Worm (Caenorhabditis elegans) whole organism, L4 larva: ENCODE results near the gene gid-8.

Source experiments
- F26F4.8 ChIP-seq: fragments of 200-800 bp; sonication (Bioruptor generic); conservative IDR thresholded peaks from 2 replicates; pipeline ENCODE4 v1.3.6; 2022; ENCODE audit warnings: missing genetic modification characterization, missing compliant biosample characterization
- T26A8.4 ChIP-seq: fragments of 200-800 bp; sonication (Bioruptor generic); IDR thresholded peaks from 2 replicates; pipeline ENCODE4 v1.3.6; 2022; ENCODE audit warnings: missing genetic modification characterization, missing compliant biosample characterization
- Y5F2A.4 ChIP-seq: fragments of 200-800 bp; sonication (Bioruptor generic); optimal IDR thresholded peaks from 2 replicates; lab custom pipeline; 2018; ENCODE audit warnings: mild to moderate bottlenecking, missing genetic modification characterization, missing compliant biosample characterization
- Y75B8A.6 ChIP-seq: fragments of 200-800 bp; sonication (Bioruptor generic); IDR thresholded peaks from 2 replicates; pipeline ENCODE4 v1.3.6; 2022; ENCODE audit warnings: missing genetic modification reagents, missing genetic modification characterization, missing compliant biosample characterization
- aha-1 ChIP-seq: fragments of 150-350 bp; peaks from one replicate; lab custom pipeline; 2014; ENCODE audit warnings: missing biosample characterization, missing genetic modification characterization
- ama-1 ChIP-seq: fragments of 150-350 bp; optimal IDR thresholded peaks from 2 replicates; lab custom pipeline; 2014; ENCODE audit warnings: inconsistent platforms, mixed read lengths
- arid-1 ChIP-seq: fragments of 200-800 bp; sonication (Bioruptor generic); conservative IDR thresholded peaks from 2 replicates; pipeline ENCODE4 v1.3.6; 2022; ENCODE audit warnings: missing genetic modification reagents, missing genetic modification characterization, missing compliant biosample characterization
- attf-4 ChIP-seq: sonication (generic microtip); optimal IDR thresholded peaks from 3 replicates; lab custom pipeline; 2017; ENCODE audit warnings: missing biosample characterization, missing genetic modification characterization
- ceh-28 ChIP-seq: fragments of 150-350 bp; optimal IDR thresholded peaks from 2 replicates; lab custom pipeline; 2014; ENCODE audit warnings: missing biosample characterization, missing genetic modification reagents, missing genetic modification characterization
- ceh-32 ChIP-seq: sonication (generic microtip); optimal IDR thresholded peaks from 2 replicates; lab custom pipeline; 2016; ENCODE audit warnings: mild to moderate bottlenecking, missing genetic modification characterization, missing compliant biosample characterization; ENCODE audit not compliant: poor library complexity
- ceh-62 ChIP-seq: sonication (generic microtip); optimal IDR thresholded peaks from 2 replicates; lab custom pipeline; 2017; ENCODE audit warnings: missing biosample characterization, missing genetic modification characterization
- cey-2 ChIP-seq: sonication (generic microtip); optimal IDR thresholded peaks from 3 replicates; lab custom pipeline; 2017; ENCODE audit warnings: missing genetic modification characterization, mild to moderate bottlenecking, missing compliant biosample characterization, antibody characterized with exemption, borderline replicate concordance; ENCODE audit not compliant: insufficient read depth
- ctbp-1 ChIP-seq: fragments of 200-800 bp; sonication (Bioruptor generic); IDR thresholded peaks from 2 replicates; pipeline ENCODE4 v1.3.6; 2022; ENCODE audit warnings: missing genetic modification reagents, missing genetic modification characterization, missing compliant biosample characterization
- dmd-6 ChIP-seq: fragments of 200-800 bp; sonication (Bioruptor generic); IDR thresholded peaks from 2 replicates; pipeline ENCODE4 v1.3.6; 2022; ENCODE audit warnings: missing genetic modification reagents, missing genetic modification characterization, missing compliant biosample characterization
- dmd-9 ChIP-seq: fragments of 200-800 bp; sonication (Bioruptor generic); IDR thresholded peaks from 2 replicates; pipeline ENCODE4 v1.3.6; 2022; ENCODE audit warnings: missing genetic modification reagents, missing genetic modification characterization, missing compliant biosample characterization
- egl-43 ChIP-seq: fragments of 200-800 bp; sonication (Bioruptor generic); IDR thresholded peaks from 2 replicates; pipeline ENCODE4 v1.3.6; 2022; ENCODE audit warnings: missing genetic modification reagents, missing genetic modification characterization, missing compliant biosample characterization
- fos-1 ChIP-seq: fragments of 150-350 bp; optimal IDR thresholded peaks from 2 replicates; lab custom pipeline; 2014; ENCODE audit warnings: missing biosample characterization, missing genetic modification characterization
- hlh-11 ChIP-seq: fragments of 200-800 bp; sonication (Bioruptor generic); optimal IDR thresholded peaks from 2 replicates; lab custom pipeline; 2018; ENCODE audit warnings: mild to moderate bottlenecking, missing genetic modification characterization, missing compliant biosample characterization
- hlh-30 ChIP-seq: sonication (generic microtip); optimal IDR thresholded peaks from 2 replicates; lab custom pipeline; 2017; ENCODE audit warnings: antibody characterized with exemption, mild to moderate bottlenecking, missing genetic modification characterization, missing compliant biosample characterization; ENCODE audit not compliant: insufficient read depth
- lin-13 ChIP-seq: fragments of 150-350 bp; optimal IDR thresholded peaks from 2 replicates; lab custom pipeline; 2014; ENCODE audit warnings: missing biosample characterization, missing genetic modification reagents, missing genetic modification characterization
- lin-29 ChIP-seq: fragments of 200-800 bp; sonication (Bioruptor generic); IDR thresholded peaks from 2 replicates; pipeline ENCODE4 v1.3.6; 2022; ENCODE audit warnings: missing genetic modification reagents, missing genetic modification characterization, missing compliant biosample characterization
- lin-38 ChIP-seq: fragments of 200-800 bp; sonication (Bioruptor generic); IDR thresholded peaks from 2 replicates; pipeline ENCODE4 v1.3.6; 2022; ENCODE audit warnings: missing genetic modification reagents, missing genetic modification characterization, missing compliant biosample characterization
- lsy-2 ChIP-seq, 2 experiments: fragments of 150-350 bp in 1 of 2; sonication (generic microtip) in 1 of 2; optimal IDR thresholded peaks; 2 replicates each; lab custom pipeline; 2014 to 2017; ENCODE audit warnings: missing biosample characterization in 2 of 2, missing genetic modification characterization in 2 of 2
- madf-5 ChIP-seq, 2 experiments: fragments of 200-800 bp; sonication (Bioruptor generic); IDR thresholded peaks; 2 replicates each; pipeline ENCODE4 v1.3.6; 2022; ENCODE audit warnings: missing compliant biosample characterization in 2 of 2, missing genetic modification characterization in 2 of 2
- madf-9 ChIP-seq: fragments of 200-800 bp; sonication (Bioruptor generic); conservative IDR thresholded peaks from 2 replicates; pipeline ENCODE4 v1.3.6; 2022; ENCODE audit warnings: missing genetic modification reagents, missing genetic modification characterization, missing compliant biosample characterization
- mdl-1 ChIP-seq, 2 experiments: fragments of 150-350 bp in 1 of 2; sonication (generic microtip) in 1 of 2; optimal IDR thresholded peaks; 2 replicates each; lab custom pipeline; 2014 to 2017; ENCODE audit warnings: missing biosample characterization in 2 of 2, missing genetic modification characterization in 2 of 2
- nhr-10 ChIP-seq: fragments of 150-350 bp; optimal IDR thresholded peaks from 2 replicates; lab custom pipeline; 2014; ENCODE audit warnings: missing biosample characterization, missing genetic modification characterization
- nhr-28 ChIP-seq: fragments of 150-350 bp; optimal IDR thresholded peaks from 2 replicates; lab custom pipeline; 2014; ENCODE audit warnings: missing biosample characterization, missing genetic modification characterization
- nhr-41 ChIP-seq: fragments of 200-800 bp; sonication (Bioruptor generic); IDR thresholded peaks from 2 replicates; pipeline ENCODE4 v1.3.6; 2022; ENCODE audit warnings: missing genetic modification reagents, missing genetic modification characterization, missing compliant biosample characterization
- nhr-42 ChIP-seq: fragments of 200-800 bp; sonication (Bioruptor generic); IDR thresholded peaks from 2 replicates; pipeline ENCODE4 v1.3.6; 2022; ENCODE audit warnings: missing genetic modification characterization, missing compliant biosample characterization
- nhr-48 ChIP-seq: sonication (generic microtip); optimal IDR thresholded peaks from 2 replicates; lab custom pipeline; 2016; ENCODE audit warnings: mild to moderate bottlenecking, missing genetic modification characterization, missing compliant biosample characterization
- pha-4 ChIP-seq, 2 experiments: fragments of 150-350 bp in 1 of 2; fragments of 200-800 bp in 1 of 2; sonication (Bioruptor generic) in 1 of 2; IDR thresholded peaks in 1 of 2; optimal IDR thresholded peaks in 1 of 2; 2 replicates each; pipeline versions ENCODE4 v1.3.6 to Lab custom; 2014 to 2022; ENCODE audit warnings: missing genetic modification characterization in 2 of 2, missing genetic modification reagents in 2 of 2, missing biosample characterization in 1 of 2, missing compliant biosample characterization in 1 of 2
- php-3 ChIP-seq: fragments of 200-800 bp; sonication (Bioruptor generic); IDR thresholded peaks from 2 replicates; pipeline ENCODE4 v1.3.6; 2022; ENCODE audit warnings: missing genetic modification reagents, missing genetic modification characterization, missing compliant biosample characterization
- rbr-2 ChIP-seq: sonication (generic microtip); optimal IDR thresholded peaks from 2 replicates; lab custom pipeline; 2016; ENCODE audit warnings: missing genotype, missing genetic modification characterization, missing compliant biosample characterization
- saeg-2 ChIP-seq: fragments of 200-800 bp; sonication (Bioruptor generic); IDR thresholded peaks from 2 replicates; pipeline ENCODE4 v1.3.6; 2022; ENCODE audit warnings: missing genetic modification reagents, missing genetic modification characterization, missing compliant biosample characterization
- spr-1 ChIP-seq: sonication (generic microtip); optimal IDR thresholded peaks from 2 replicates; lab custom pipeline; 2016; ENCODE audit warnings: mild to moderate bottlenecking, missing genetic modification characterization, missing compliant biosample characterization
- unc-62 ChIP-seq, 3 experiments: fragments of 150-350 bp in 1 of 3; sonication (generic microtip); optimal IDR thresholded peaks in 2 of 3; peaks in 1 of 3; 1 replicate in 1 of 3; 2 replicates in 2 of 3; lab custom pipeline; 2014 to 2017; ENCODE audit warnings: missing biosample characterization in 3 of 3, missing genetic modification characterization in 3 of 3, missing genetic modification reagents in 3 of 3, missing genotype in 1 of 3
- zfp-3 ChIP-seq: fragments of 200-800 bp; sonication (Bioruptor generic); conservative IDR thresholded peaks from 2 replicates; pipeline ENCODE4 v1.3.6; 2022; ENCODE audit warnings: missing genetic modification reagents, missing genetic modification characterization, missing compliant biosample characterization

Gene gid-8

DNA sequence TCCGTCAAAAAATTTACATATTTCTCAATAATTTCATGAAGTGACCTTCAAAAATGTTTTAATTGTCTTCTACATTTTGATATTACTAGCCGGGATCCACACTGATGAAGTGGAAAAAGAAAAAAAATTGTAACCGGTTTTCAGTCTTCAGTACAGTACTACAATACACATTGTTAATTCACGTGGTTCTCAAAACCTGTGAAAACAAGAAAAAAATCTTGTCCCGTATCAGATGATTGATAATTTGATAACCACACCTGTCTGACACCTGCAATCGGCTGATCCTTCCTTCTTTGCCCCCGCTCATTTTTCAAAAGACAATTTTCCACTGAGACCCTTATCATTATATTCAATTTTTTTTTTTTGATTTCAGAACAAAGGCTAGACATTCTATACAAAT is 28.7 kb upstream of the gid-8 start, which contains the start of gene R09B5.11:
Gene R09B5.11, plus strand, starts transcription at position 374 of the 400 bp plus-strand sequence.
- TF ChIP-seq dmd-6 (GFP tag; lab: Robert Waterston, UW) = peak; percentile 36
- TF ChIP-seq cey-2 (tag; lab: Kevin White, UChicago) = peak; percentile 16
- no peak for TF ChIP-seq ctbp-1 (GFP tag; lab: Robert Waterston, UW)
- no peak for TF ChIP-seq nhr-41 (GFP tag; lab: Robert Waterston, UW)
- peak; percentile 11 for TF ChIP-seq aha-1
- peak in 1 of 2 experiments; percentile 19 for TF ChIP-seq mdl-1 (tag; optimal IDR thresholded peaks at IDR 0.05; lab: Kevin White, UChicago)
- TF ChIP-seq hlh-30 (tag; lab: Kevin White, UChicago) = peak; percentile 47
- peak; percentile 68 for TF ChIP-seq nhr-28
- no peak for TF ChIP-seq ceh-28 (tag; lab: Kevin White, UChicago)
- peak; percentile 17 for TF ChIP-seq hlh-11 (tag; lab: Kevin White, UChicago)
- no peak for TF ChIP-seq nhr-42 (GFP tag; lab: Robert Waterston, UW)
- TF ChIP-seq nhr-48 = peak; percentile 7

ce11 chrV:1442042-1442441 is 25.5 kb upstream of the gid-8 start, which contains the start of gene cnc-11:
cnc-11 (plus strand) TSS chrV:1442342.
- TF ChIP-seq unc-62 (GFP tag; optimal IDR thresholded peaks at IDR 0.05 in 1 of 2; lab: Kevin White, UChicago) = peak in 1 of 2 experiments; percentile 65
- no peak for TF ChIP-seq unc-62 (tag; optimal IDR thresholded peaks at IDR 0.05; lab: Kevin White, UChicago)
- no peak for TF ChIP-seq Y5F2A.4

DNA sequence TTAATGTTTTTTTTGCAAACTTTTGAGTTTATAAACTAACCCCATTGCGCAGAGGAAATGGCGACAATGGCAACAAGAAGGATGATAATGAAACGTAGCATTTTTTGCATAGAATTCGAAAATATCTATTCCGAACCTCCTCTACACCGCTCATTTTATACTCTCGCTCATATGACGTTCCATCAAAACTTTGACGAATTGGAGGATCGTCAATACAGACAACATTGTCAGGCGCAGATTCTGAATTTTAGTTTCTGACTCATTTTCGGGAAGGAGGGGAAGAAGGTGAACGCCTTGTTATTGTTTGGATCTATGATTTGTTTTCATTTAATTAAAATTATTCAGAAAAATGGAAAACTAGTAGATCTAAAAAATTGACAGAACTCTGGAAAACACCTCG is 23.4 kb upstream of the gid-8 start, which contains the start of gene cnc-1:
Gene cnc-1, minus strand, starts transcription at position 101 of the 400 bp plus-strand sequence.
- no peak for TF ChIP-seq hlh-30 (tag; lab: Kevin White, UChicago)
- TF ChIP-seq php-3 (GFP tag; lab: Robert Waterston, UW) = no peak
- no peak for TF ChIP-seq egl-43 (GFP tag; lab: Robert Waterston, UW)
- TF ChIP-seq ama-1 (lab: Kevin White, UChicago) = no peak
- TF ChIP-seq lsy-2 (tag; optimal IDR thresholded peaks at IDR 0.05; lab: Kevin White, UChicago) = no peak
- TF ChIP-seq lin-29 = no peak
- no peak for TF ChIP-seq T26A8.4 (GFP tag; lab: Robert Waterston, UW)
- no peak for TF ChIP-seq nhr-28
- TF ChIP-seq lin-38 (GFP tag; lab: Robert Waterston, UW) = no peak
- TF ChIP-seq fos-1 = no peak
- TF ChIP-seq, all 104 proteins: peak for 0

DNA sequence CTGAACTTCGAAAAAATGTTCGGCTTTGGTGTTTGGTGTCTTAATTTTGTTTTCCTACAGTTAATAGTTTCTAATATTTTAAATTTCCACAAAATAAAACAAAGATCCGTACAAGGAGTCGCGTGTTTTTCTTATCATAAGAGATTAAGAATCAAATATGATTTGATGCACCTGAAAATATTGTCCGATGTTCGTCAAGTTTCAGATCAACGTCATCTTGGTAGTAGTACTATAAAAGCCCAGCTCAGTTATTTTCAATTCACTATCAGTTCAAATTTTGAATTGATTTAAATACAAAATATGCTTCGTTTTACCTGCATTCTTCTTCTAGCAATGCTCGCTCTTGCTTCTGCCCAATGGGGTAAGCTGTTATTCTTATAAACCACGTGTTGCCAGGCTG is 22.5 kb upstream of the gid-8 start, which contains the start of gene cnc-5:
Gene cnc-5, plus strand, starts transcription at position 301 of the 400 bp plus-strand sequence.
- no peak for TF ChIP-seq nhr-48
- no peak for TF ChIP-seq F26F4.8 (GFP tag; lab: Robert Waterston, UW)
- TF ChIP-seq aha-1 = no peak
- TF ChIP-seq madf-9 = no peak
- TF ChIP-seq arid-1 (GFP tag; lab: Robert Waterston, UW) = no peak
- TF ChIP-seq spr-1 (tag; lab: Kevin White, UChicago) = no peak
- TF ChIP-seq fos-1 = no peak
- no peak for TF ChIP-seq rbr-2 (tag; lab: Kevin White, UChicago)
- TF ChIP-seq lin-13 (GFP tag; lab: Kevin White, UChicago) = no peak
- TF ChIP-seq attf-4 = no peak
- no peak for TF ChIP-seq ceh-62 (tag; lab: Kevin White, UChicago)
- TF ChIP-seq pha-4 (GFP tag; IDR thresholded peaks at IDR 0.05; lab: Robert Waterston, UW) = no peak
- no peak for TF ChIP-seq pha-4 (tag; optimal IDR thresholded peaks at IDR 0.05; lab: Kevin White, UChicago)
- TF ChIP-seq madf-5 (GFP tag; IDR thresholded peaks at IDR 0.05; lab: Robert Waterston, UW) = no peak
- TF ChIP-seq saeg-2 (GFP tag; lab: Robert Waterston, UW) = no peak
- TF ChIP-seq ceh-32 = no peak
- no peak for TF ChIP-seq nhr-10 (tag; lab: Kevin White, UChicago)
- TF ChIP-seq zfp-3 = no peak
- TF ChIP-seq Y75B8A.6 (GFP tag; lab: Robert Waterston, UW) = no peak
- TF ChIP-seq dmd-9 = no peak
- TF ChIP-seq, all 104 proteins: peak for 0
